Worm (Caenorhabditis elegans): ENCODE data around the gene swsn-6.

DNA sequence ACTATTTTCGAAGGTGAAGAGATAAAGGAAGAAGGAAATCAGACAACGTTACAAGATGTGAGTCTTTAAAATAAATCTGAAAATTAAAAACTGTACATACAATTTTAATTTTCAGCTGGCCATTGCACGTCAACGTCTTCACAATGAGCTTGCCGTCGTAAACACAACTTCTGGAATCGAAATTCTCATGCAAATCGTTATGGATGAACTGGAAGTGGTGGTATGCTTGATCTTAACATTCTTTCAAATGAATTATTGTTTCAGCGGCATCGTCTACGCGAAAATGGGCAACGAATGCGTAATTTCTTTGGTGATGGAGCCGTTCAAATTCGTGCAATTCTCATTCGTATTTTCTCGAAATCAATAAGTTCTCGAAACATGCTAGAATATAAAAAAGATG is 40.3 kb upstream of the swsn-6 start:
- TF ChIP-seq egl-27 (tag; optimal IDR thresholded peaks at IDR 0.05), result no peak
- no peak for TF ChIP-seq pha-4 (tag; optimal IDR thresholded peaks at IDR 0.05)
- no peak for TF ChIP-seq fkh-10 (GFP tag; optimal IDR thresholded peaks at IDR 0.05)

Data from whole organism, L3 larva.